Worm (Caenorhabditis elegans) whole organism, L4 larva: ENCODE results near the gene C35A5.8.

Experiments
- D1046.2 ChIP-seq: fragments of 200-800 bp; sonication (Bioruptor generic); IDR thresholded peaks from 2 replicates; pipeline ENCODE4 v1.3.6; 2022; ENCODE audit warnings: missing genetic modification characterization, missing compliant biosample characterization
- F10B5.3 ChIP-seq: sonication (generic microtip); optimal IDR thresholded peaks from 2 replicates; lab custom pipeline; 2016; ENCODE audit warnings: mild to moderate bottlenecking, missing genetic modification characterization, missing compliant biosample characterization
- F26F4.8 ChIP-seq: fragments of 200-800 bp; sonication (Bioruptor generic); conservative IDR thresholded peaks from 2 replicates; pipeline ENCODE4 v1.3.6; 2022; ENCODE audit warnings: missing genetic modification characterization, missing compliant biosample characterization
- F37D6.2 ChIP-seq: sonication (generic microtip); optimal IDR thresholded peaks from 2 replicates; lab custom pipeline; 2016; ENCODE audit warnings: mild to moderate bottlenecking, missing genetic modification characterization, missing compliant biosample characterization
- R02D3.7 ChIP-seq: fragments of 150-350 bp; sonication (generic microtip); optimal IDR thresholded peaks from 3 replicates; lab custom pipeline; 2014; ENCODE audit warnings: missing biosample characterization, missing genetic modification characterization
- Y48G9A.11 ChIP-seq: fragments of 200-800 bp; sonication (Bioruptor generic); IDR thresholded peaks from 2 replicates; pipeline ENCODE4 v1.3.6; 2022; ENCODE audit warnings: missing genetic modification reagents, missing genetic modification characterization, missing compliant biosample characterization
- Y75B8A.6 ChIP-seq: fragments of 200-800 bp; sonication (Bioruptor generic); IDR thresholded peaks from 2 replicates; pipeline ENCODE4 v1.3.6; 2022; ENCODE audit warnings: missing genetic modification reagents, missing genetic modification characterization, missing compliant biosample characterization
- ceh-28 ChIP-seq: fragments of 150-350 bp; optimal IDR thresholded peaks from 2 replicates; lab custom pipeline; 2014; ENCODE audit warnings: missing biosample characterization, missing genetic modification reagents, missing genetic modification characterization
- ceh-32 ChIP-seq: sonication (generic microtip); optimal IDR thresholded peaks from 2 replicates; lab custom pipeline; 2016; ENCODE audit warnings: mild to moderate bottlenecking, missing genetic modification characterization, missing compliant biosample characterization; ENCODE audit not compliant: poor library complexity
- ceh-44 ChIP-seq: fragments of 200-800 bp; sonication (Bioruptor generic); IDR thresholded peaks from 2 replicates; pipeline ENCODE4 v1.3.6; 2022; ENCODE audit warnings: missing genetic modification reagents, missing genetic modification characterization, missing compliant biosample characterization
- ceh-82 ChIP-seq: sonication (generic microtip); optimal IDR thresholded peaks from 2 replicates; lab custom pipeline; 2017; ENCODE audit warnings: missing biosample characterization, missing genetic modification characterization
- ces-1 ChIP-seq: fragments of 150-350 bp; sonication (generic microtip); optimal IDR thresholded peaks from 4 replicates; lab custom pipeline; 2014; ENCODE audit warnings: missing biosample characterization, missing genetic modification reagents, missing genetic modification characterization
- cey-2 ChIP-seq: sonication (generic microtip); optimal IDR thresholded peaks from 3 replicates; lab custom pipeline; 2017; ENCODE audit warnings: missing genetic modification characterization, mild to moderate bottlenecking, missing compliant biosample characterization, antibody characterized with exemption, borderline replicate concordance; ENCODE audit not compliant: insufficient read depth
- dmd-6 ChIP-seq: fragments of 200-800 bp; sonication (Bioruptor generic); IDR thresholded peaks from 2 replicates; pipeline ENCODE4 v1.3.6; 2022; ENCODE audit warnings: missing genetic modification reagents, missing genetic modification characterization, missing compliant biosample characterization
- dmd-8 ChIP-seq: fragments of 200-800 bp; sonication (Bioruptor generic); IDR thresholded peaks from 2 replicates; pipeline ENCODE4 v1.3.6; 2022; ENCODE audit warnings: missing genetic modification characterization, missing compliant biosample characterization
- duxl-1 ChIP-seq: sonication (generic microtip); optimal IDR thresholded peaks from 2 replicates; lab custom pipeline; 2016; ENCODE audit warnings: mild to moderate bottlenecking, missing genetic modification characterization, moderate library complexity, missing compliant biosample characterization; ENCODE audit not compliant: poor library complexity
- egl-43 ChIP-seq: fragments of 200-800 bp; sonication (Bioruptor generic); IDR thresholded peaks from 2 replicates; pipeline ENCODE4 v1.3.6; 2022; ENCODE audit warnings: missing genetic modification reagents, missing genetic modification characterization, missing compliant biosample characterization
- fkh-10 ChIP-seq: fragments of 150-350 bp; optimal IDR thresholded peaks from 2 replicates; lab custom pipeline; 2014; ENCODE audit warnings: missing biosample characterization, missing genetic modification reagents, missing genetic modification characterization
- fos-1 ChIP-seq: fragments of 150-350 bp; optimal IDR thresholded peaks from 2 replicates; lab custom pipeline; 2014; ENCODE audit warnings: missing biosample characterization, missing genetic modification characterization
- hif-1 ChIP-seq, 2 experiments: sonication (generic microtip); optimal IDR thresholded peaks; 2 replicates each; lab custom pipeline; 2016 to 2017; ENCODE audit warnings: missing compliant biosample characterization in 2 of 2, missing genetic modification characterization in 2 of 2, missing genetic modification reagents in 2 of 2, missing genotype in 2 of 2, mild to moderate bottlenecking in 1 of 2
- hlh-11 ChIP-seq: fragments of 200-800 bp; sonication (Bioruptor generic); optimal IDR thresholded peaks from 2 replicates; lab custom pipeline; 2018; ENCODE audit warnings: mild to moderate bottlenecking, missing genetic modification characterization, missing compliant biosample characterization
- hlh-30 ChIP-seq: sonication (generic microtip); optimal IDR thresholded peaks from 2 replicates; lab custom pipeline; 2017; ENCODE audit warnings: antibody characterized with exemption, mild to moderate bottlenecking, missing genetic modification characterization, missing compliant biosample characterization; ENCODE audit not compliant: insufficient read depth
- hmg-1.1 ChIP-seq: fragments of 200-800 bp; sonication (Bioruptor generic); IDR thresholded peaks from 2 replicates; pipeline ENCODE4 v1.3.6; 2022; ENCODE audit warnings: missing genetic modification reagents, missing genetic modification characterization, missing compliant biosample characterization
- lin-15B ChIP-seq: fragments of 150-350 bp; sonication (generic microtip); optimal IDR thresholded peaks from 3 replicates; lab custom pipeline; 2014; ENCODE audit warnings: missing biosample characterization, missing genetic modification characterization
- lin-38 ChIP-seq: fragments of 200-800 bp; sonication (Bioruptor generic); IDR thresholded peaks from 2 replicates; pipeline ENCODE4 v1.3.6; 2022; ENCODE audit warnings: missing genetic modification reagents, missing genetic modification characterization, missing compliant biosample characterization
- lin-39 ChIP-seq: fragments of 150-350 bp; optimal IDR thresholded peaks from 2 replicates; lab custom pipeline; 2014; ENCODE audit warnings: missing biosample characterization, missing genetic modification reagents, missing genetic modification characterization
- lsy-2 ChIP-seq, 2 experiments: fragments of 150-350 bp in 1 of 2; sonication (generic microtip) in 1 of 2; optimal IDR thresholded peaks; 2 replicates each; lab custom pipeline; 2014 to 2017; ENCODE audit warnings: missing biosample characterization in 2 of 2, missing genetic modification characterization in 2 of 2
- mdl-1 ChIP-seq, 2 experiments: fragments of 150-350 bp in 1 of 2; sonication (generic microtip) in 1 of 2; optimal IDR thresholded peaks; 2 replicates each; lab custom pipeline; 2014 to 2017; ENCODE audit warnings: missing biosample characterization in 2 of 2, missing genetic modification characterization in 2 of 2
- mep-1 ChIP-seq: fragments of 150-350 bp; sonication (generic microtip); optimal IDR thresholded peaks from 3 replicates; lab custom pipeline; 2014; ENCODE audit warnings: missing biosample characterization, missing genetic modification characterization
- mxl-2 ChIP-seq: fragments of 200-800 bp; sonication (Bioruptor generic); conservative IDR thresholded peaks from 2 replicates; pipeline ENCODE4 v1.3.6; 2022; ENCODE audit warnings: missing genetic modification reagents, missing genetic modification characterization, missing compliant biosample characterization
- mxl-3 ChIP-seq: fragments of 200-800 bp; sonication (Bioruptor generic); optimal IDR thresholded peaks from 2 replicates; lab custom pipeline; 2018; ENCODE audit warnings: mild to moderate bottlenecking, missing genetic modification characterization, missing compliant biosample characterization
- nhr-10 ChIP-seq: fragments of 150-350 bp; optimal IDR thresholded peaks from 2 replicates; lab custom pipeline; 2014; ENCODE audit warnings: missing biosample characterization, missing genetic modification characterization
- nhr-102 ChIP-seq: sonication (generic microtip); optimal IDR thresholded peaks from 2 replicates; lab custom pipeline; 2016; ENCODE audit warnings: mild to moderate bottlenecking, missing genetic modification characterization, moderate library complexity, missing compliant biosample characterization
- nhr-11 ChIP-seq: fragments of 150-350 bp; optimal IDR thresholded peaks from 2 replicates; lab custom pipeline; 2014; ENCODE audit warnings: missing biosample characterization, missing genetic modification characterization
- nhr-25 ChIP-seq: sonication (generic microtip); optimal IDR thresholded peaks from 2 replicates; lab custom pipeline; 2017; ENCODE audit warnings: missing genetic modification characterization, mild to moderate bottlenecking, missing compliant biosample characterization, antibody characterized with exemption, moderate library complexity, borderline replicate concordance; ENCODE audit not compliant: insufficient read depth
- nhr-42 ChIP-seq: fragments of 200-800 bp; sonication (Bioruptor generic); IDR thresholded peaks from 2 replicates; pipeline ENCODE4 v1.3.6; 2022; ENCODE audit warnings: missing genetic modification characterization, missing compliant biosample characterization
- nhr-6 ChIP-seq: fragments of 150-350 bp; optimal IDR thresholded peaks from 2 replicates; lab custom pipeline; 2014; ENCODE audit warnings: missing biosample characterization, missing genetic modification characterization
- pha-4 ChIP-seq, 2 experiments: fragments of 150-350 bp in 1 of 2; fragments of 200-800 bp in 1 of 2; sonication (Bioruptor generic) in 1 of 2; IDR thresholded peaks in 1 of 2; optimal IDR thresholded peaks in 1 of 2; 2 replicates each; pipeline versions ENCODE4 v1.3.6 to Lab custom; 2014 to 2022; ENCODE audit warnings: missing genetic modification characterization in 2 of 2, missing genetic modification reagents in 2 of 2, missing biosample characterization in 1 of 2, missing compliant biosample characterization in 1 of 2
- php-3 ChIP-seq: fragments of 200-800 bp; sonication (Bioruptor generic); IDR thresholded peaks from 2 replicates; pipeline ENCODE4 v1.3.6; 2022; ENCODE audit warnings: missing genetic modification reagents, missing genetic modification characterization, missing compliant biosample characterization
- pqm-1 ChIP-seq: sonication (generic microtip); optimal IDR thresholded peaks from 2 replicates; lab custom pipeline; 2017; ENCODE audit warnings: missing biosample characterization, missing genetic modification characterization
- sdz-12 ChIP-seq: fragments of 200-800 bp; sonication (Bioruptor generic); optimal IDR thresholded peaks from 2 replicates; lab custom pipeline; 2018; ENCODE audit warnings: mild to moderate bottlenecking, missing genetic modification characterization, missing compliant biosample characterization
- set-16 ChIP-seq: fragments of 200-800 bp; sonication (Bioruptor generic); IDR thresholded peaks from 2 replicates; pipeline ENCODE4 v1.3.6; 2022; ENCODE audit warnings: missing genetic modification reagents, missing genetic modification characterization, missing compliant biosample characterization
- spr-3 ChIP-seq: fragments of 200-800 bp; sonication (Bioruptor generic); optimal IDR thresholded peaks from 2 replicates; lab custom pipeline; 2018; ENCODE audit warnings: mild to moderate bottlenecking, missing genetic modification characterization, missing compliant biosample characterization
- tag-97 ChIP-seq: fragments of 200-800 bp; sonication (Bioruptor generic); IDR thresholded peaks from 2 replicates; pipeline ENCODE4 v1.3.6; 2022; ENCODE audit warnings: missing genetic modification characterization, missing compliant biosample characterization
- unc-130 ChIP-seq: sonication (generic microtip); optimal IDR thresholded peaks from 2 replicates; lab custom pipeline; 2016; ENCODE audit warnings: missing genetic modification reagents, missing genetic modification characterization, missing compliant biosample characterization
- unc-62 ChIP-seq, 3 experiments: fragments of 150-350 bp in 1 of 3; sonication (generic microtip); optimal IDR thresholded peaks in 2 of 3; peaks in 1 of 3; 1 replicate in 1 of 3; 2 replicates in 2 of 3; lab custom pipeline; 2014 to 2017; ENCODE audit warnings: missing biosample characterization in 3 of 3, missing genetic modification characterization in 3 of 3, missing genetic modification reagents in 3 of 3, missing genotype in 1 of 3
- zag-1 ChIP-seq: fragments of 150-350 bp; optimal IDR thresholded peaks from 2 replicates; lab custom pipeline; 2014; ENCODE audit warnings: missing biosample characterization, missing genetic modification characterization
- zfp-3 ChIP-seq: fragments of 200-800 bp; sonication (Bioruptor generic); conservative IDR thresholded peaks from 2 replicates; pipeline ENCODE4 v1.3.6; 2022; ENCODE audit warnings: missing genetic modification reagents, missing genetic modification characterization, missing compliant biosample characterization
- zip-11 ChIP-seq: fragments of 200-800 bp; sonication (Bioruptor generic); IDR thresholded peaks from 2 replicates; pipeline ENCODE4 v1.3.6; 2022; ENCODE audit warnings: missing genetic modification characterization, missing compliant biosample characterization

Gene C35A5.8

DNA sequence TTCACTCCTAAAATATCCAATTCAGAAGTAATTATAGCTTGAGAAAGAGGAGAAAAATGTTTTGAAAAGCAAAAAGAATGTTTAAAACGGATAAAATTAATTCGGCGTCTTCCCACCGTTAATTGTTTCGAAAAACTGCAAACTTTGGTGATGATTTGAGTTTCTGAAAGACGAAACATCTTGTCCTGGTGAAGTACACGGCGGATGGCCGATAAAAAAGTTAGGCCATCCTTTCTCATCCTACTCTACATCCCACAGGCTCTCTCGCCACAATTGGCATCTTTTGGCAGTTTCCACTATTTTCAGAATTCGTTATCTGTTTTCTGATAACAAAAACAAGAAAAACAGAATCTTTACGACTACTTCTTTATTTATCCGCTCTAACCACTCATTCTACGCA lies at the start of gene C35A5.8, which contains the start of gene hda-11:
TSS of gene C35A5.8 (minus strand) at position 7 of the 400 bp plus-strand sequence.
TSS of gene hda-11 (plus strand) at position 283 of the 400 bp plus-strand sequence.
- TF ChIP-seq ceh-44 (GFP tag; lab: Robert Waterston, UW) (no peak), nhr-10 (no peak), zfp-3 (GFP tag; lab: Robert Waterston, UW) (peak; percentile 46; the same call in 1 of the 2 replicates), lin-39 (tag; lab: Kevin White, UChicago) (no peak), dmd-8 (GFP tag; lab: Robert Waterston, UW) (no peak), tag-97 (GFP tag; lab: Robert Waterston, UW) (0 out of 2 replicates have a peak, but pooled peaks have one; percentile 31), sdz-12 (peak; percentile 41), R02D3.7 (tag; lab: Kevin White, UChicago) (no peak), lin-15B (no peak), cey-2 (no peak), lsy-2 (tag; optimal IDR thresholded peaks at IDR 0.05; lab: Kevin White, UChicago) (peak in 1 of 2 experiments; percentile 78), D1046.2 (GFP tag; lab: Robert Waterston, UW) (0 out of 2 replicates have a peak, but pooled peaks have one; percentile 68), mep-1 (tag; lab: Kevin White, UChicago) (no peak), hmg-1.1 (GFP tag; lab: Robert Waterston, UW) (peak; percentile 44; the same call in 1 of the 2 replicates), nhr-25 (tag; lab: Kevin White, UChicago) (peak; percentile 4), nhr-42 (GFP tag; lab: Robert Waterston, UW) (no peak), pha-4 (GFP tag; IDR thresholded peaks at IDR 0.05; lab: Robert Waterston, UW) (no peak; the same call in 1 of the 2 replicates), pha-4 (tag; optimal IDR thresholded peaks at IDR 0.05; lab: Kevin White, UChicago) (no peak), ces-1 (GFP tag; lab: Kevin White, UChicago) (no peak), egl-43 (GFP tag; lab: Robert Waterston, UW) (no peak), F10B5.3 (tag; lab: Kevin White, UChicago) (no peak), spr-3 (no peak), F26F4.8 (GFP tag; lab: Robert Waterston, UW) (no peak), php-3 (no peak), Y48G9A.11 (peak; percentile 48), duxl-1 (tag; lab: Kevin White, UChicago) (peak; percentile 71), hlh-30 (tag; lab: Kevin White, UChicago) (no peak), fkh-10 (GFP tag; lab: Kevin White, UChicago) (no peak), hif-1 (tag; optimal IDR thresholded peaks at IDR 0.05; lab: Kevin White, UChicago) (peak in 1 of 2 experiments; percentile 89), zag-1 (tag; lab: Kevin White, UChicago) (no peak), ceh-32 (tag; lab: Kevin White, UChicago) (no peak), ceh-28 (no peak), hlh-11 (tag; lab: Kevin White, UChicago) (no peak), nhr-102 (tag; lab: Kevin White, UChicago) (no peak), ceh-82 (no peak), fos-1 (tag; lab: Kevin White, UChicago) (no peak), pqm-1 (tag; lab: Kevin White, UChicago) (no peak), mxl-2 (0 out of 2 replicates have a peak, but pooled peaks have one; percentile 27), mdl-1 (tag; optimal IDR thresholded peaks at IDR 0.05; lab: Kevin White, UChicago) (no peak), nhr-11 (no peak), Y75B8A.6 (GFP tag; lab: Robert Waterston, UW) (no peak), mxl-3 (GFP tag; lab: Kevin White, UChicago) (peak; percentile 31), nhr-6 (tag; lab: Kevin White, UChicago) (peak; percentile 32), dmd-6 (GFP tag; lab: Robert Waterston, UW) (peak; percentile 61), zip-11 (GFP tag; lab: Robert Waterston, UW) (no peak), unc-62 (GFP tag; optimal IDR thresholded peaks at IDR 0.05 in 1 of 2; lab: Kevin White, UChicago) (peak in 1 of 2 experiments; percentile 92), unc-62 (tag; optimal IDR thresholded peaks at IDR 0.05; lab: Kevin White, UChicago) (no peak), lin-38 (peak; percentile 63), unc-130 (peak; percentile 74), set-16 (GFP tag; lab: Robert Waterston, UW) (no peak), F37D6.2 (tag; lab: Kevin White, UChicago) (no peak)
